Worm (Caenorhabditis elegans): ENCODE measurements around the gene ssq-3.

The ssq-3 gene

ce11 chrIV:7158161-7158560 lies 46.8 kb downstream of the ssq-3 start:
- TF ChIP-seq sma-9 (GFP tag; optimal IDR thresholded peaks at IDR 0.05), result no peak
- no peak for TF ChIP-seq sma-9 (tag; optimal IDR thresholded peaks at IDR 0.05)
- TF ChIP-seq skn-1 (tag; optimal IDR thresholded peaks at IDR 0.05), result no peak
- no peak for TF ChIP-seq ztf-1 (GFP tag; conservative IDR thresholded peaks at IDR 0.05)
- no peak for TF ChIP-seq ztf-4 (tag; optimal IDR thresholded peaks at IDR 0.05)
- TF ChIP-seq nhr-25 (tag; optimal IDR thresholded peaks at IDR 0.05), result no peak
- TF ChIP-seq lin-39 (tag; optimal IDR thresholded peaks at IDR 0.05), result no peak
- no peak for TF ChIP-seq nhr-6 (tag; optimal IDR thresholded peaks at IDR 0.05)
- TF ChIP-seq gmeb-1 (tag; optimal IDR thresholded peaks at IDR 0.05), result no peak
- no peak for TF ChIP-seq lin-13 (GFP tag; optimal IDR thresholded peaks at IDR 0.05)
- TF ChIP-seq unc-39 (tag; optimal IDR thresholded peaks at IDR 0.05), result no peak
- TF ChIP-seq nhr-129 (tag; optimal IDR thresholded peaks at IDR 0.05), result no peak
- TF ChIP-seq sem-4 (tag; optimal IDR thresholded peaks at IDR 0.05), result no peak
- TF ChIP-seq R02D3.7 (tag; optimal IDR thresholded peaks at IDR 0.05), result no peak
- TF ChIP-seq egl-27 (tag; optimal IDR thresholded peaks at IDR 0.05), result no peak
- TF ChIP-seq dmd-4 (tag; optimal IDR thresholded peaks at IDR 0.05), result no peak
- TF ChIP-seq nhr-11 (tag; optimal IDR thresholded peaks at IDR 0.05), result no peak
- no peak for TF ChIP-seq blmp-1 (tag; optimal IDR thresholded peaks at IDR 0.05; ENCODE audit: insufficient read depth)
- no peak for TF ChIP-seq Y55F3AM.14 (GFP tag; optimal IDR thresholded peaks at IDR 0.05)
- TF ChIP-seq snpc-4 (tag; optimal IDR thresholded peaks at IDR 0.05), result no peak
- no peak for TF ChIP-seq F13H6.1 (tag; optimal IDR thresholded peaks at IDR 0.05)

- TF ChIP-seq nhr-10 (tag; optimal IDR thresholded peaks at IDR 0.05), result no peak
- no peak for TF ChIP-seq nhr-23 (tag; optimal IDR thresholded peaks at IDR 0.05)
- TF ChIP-seq peb-1 (tag; optimal IDR thresholded peaks at IDR 0.05), result no peak
- no peak for TF ChIP-seq nhr-129 (tag; optimal IDR thresholded peaks at IDR 0.05)
- no peak for TF ChIP-seq ceh-82 (tag; optimal IDR thresholded peaks at IDR 0.05)
- no peak for TF ChIP-seq nhr-25 (tag; optimal IDR thresholded peaks at IDR 0.05)
- no peak for TF ChIP-seq gmeb-1 (tag; optimal IDR thresholded peaks at IDR 0.05)
- TF ChIP-seq mab-5 (tag; optimal IDR thresholded peaks at IDR 0.05), result no peak
- TF ChIP-seq aly-2 (tag; optimal IDR thresholded peaks at IDR 0.05), result no peak
- no peak for TF ChIP-seq blmp-1 (tag; optimal IDR thresholded peaks at IDR 0.05; ENCODE audit: insufficient read depth)
- TF ChIP-seq unc-62 (GFP tag; optimal IDR thresholded peaks at IDR 0.05), result no peak
- TF ChIP-seq mdl-1 (tag; optimal IDR thresholded peaks at IDR 0.05), result no peak
- no peak for TF ChIP-seq elt-1 (tag; optimal IDR thresholded peaks at IDR 0.05)
- TF ChIP-seq alr-1 (tag; optimal IDR thresholded peaks at IDR 0.05), result no peak
- no peak for TF ChIP-seq lin-39 (tag; optimal IDR thresholded peaks at IDR 0.05)
- no peak for TF ChIP-seq elt-3 (tag; optimal IDR thresholded peaks at IDR 0.05)
- TF ChIP-seq sem-4 (tag; optimal IDR thresholded peaks at IDR 0.05), result no peak
Measured at ce11 chrIV:7159586-7159985, 48.2 kb downstream of the ssq-3 start.
